Worm (Caenorhabditis elegans) whole organism, early embryonic: ENCODE data around the gene idpp-2.
A peak's percentile ranks its signal among the peaks of the same experiment; 100 is the strongest.

Experiments used
- B0310.2 ChIP-seq: sonication (generic microtip); optimal IDR thresholded peaks from 2 replicates; lab custom pipeline; 2016; ENCODE audit warnings: mild to moderate bottlenecking, missing genetic modification characterization, missing compliant biosample characterization
- F13C5.2 ChIP-seq: sonication (generic microtip); optimal IDR thresholded peaks from 2 replicates; lab custom pipeline; 2017; ENCODE audit warnings: mild to moderate bottlenecking, missing genetic modification characterization, inconsistent platforms, missing compliant biosample characterization
- aly-1 ChIP-seq: sonication (generic microtip); optimal IDR thresholded peaks from 2 replicates; lab custom pipeline; 2016; ENCODE audit warnings: missing genetic modification characterization, missing compliant biosample characterization
- ama-1 ChIP-seq: fragments of 150-350 bp; optimal IDR thresholded peaks from 2 replicates; lab custom pipeline; 2014
- ceh-13 ChIP-seq: fragments of 200-800 bp; sonication (Bioruptor generic); optimal IDR thresholded peaks from 2 replicates; lab custom pipeline; 2018; ENCODE audit warnings: mild to moderate bottlenecking, missing genetic modification characterization, missing compliant biosample characterization
- ceh-36 ChIP-seq: sonication (generic microtip); optimal IDR thresholded peaks from 2 replicates; lab custom pipeline; 2016; ENCODE audit warnings: missing genetic modification characterization, inconsistent platforms, missing compliant biosample characterization
- ets-7 ChIP-seq: sonication (generic microtip); optimal IDR thresholded peaks from 2 replicates; lab custom pipeline; 2016; ENCODE audit warnings: missing genotype, missing genetic modification characterization, missing compliant biosample characterization
- flt-1 ChIP-seq: fragments of 200-800 bp; sonication (Bioruptor generic); IDR thresholded peaks from 2 replicates; pipeline ENCODE4 v1.3.6; 2022; ENCODE audit warnings: missing genetic modification characterization, missing compliant biosample characterization
- hmbx-1 ChIP-seq: sonication (generic microtip); optimal IDR thresholded peaks from 2 replicates; lab custom pipeline; 2016; ENCODE audit warnings: mild to moderate bottlenecking, missing genetic modification characterization, missing compliant biosample characterization
- hmg-4 ChIP-seq: fragments of 200-800 bp; sonication (Bioruptor generic); optimal IDR thresholded peaks from 2 replicates; lab custom pipeline; 2018; ENCODE audit warnings: mild to moderate bottlenecking, missing genetic modification characterization, missing compliant biosample characterization
- hnd-1 ChIP-seq: sonication (generic microtip); optimal IDR thresholded peaks from 2 replicates; lab custom pipeline; 2016; ENCODE audit warnings: missing genetic modification characterization, missing compliant biosample characterization
- pes-1 ChIP-seq: fragments of 200-800 bp; sonication (Bioruptor generic); IDR thresholded peaks from 2 replicates; pipeline ENCODE4 v1.3.6; 2022; ENCODE audit warnings: missing genetic modification reagents, missing genetic modification characterization, missing compliant biosample characterization
- scrt-1 ChIP-seq: fragments of 200-800 bp; sonication (Bioruptor generic); IDR thresholded peaks from 2 replicates; pipeline ENCODE4 v1.3.6; 2022; ENCODE audit warnings: missing genetic modification characterization, missing compliant biosample characterization
- sea-1 ChIP-seq: fragments of 200-800 bp; sonication (Bioruptor generic); conservative IDR thresholded peaks from 2 replicates; pipeline ENCODE4 v1.3.6; 2022; ENCODE audit warnings: missing genetic modification characterization, missing compliant biosample characterization
- tbx-11 ChIP-seq: fragments of 200-800 bp; sonication (Bioruptor generic); IDR thresholded peaks from 2 replicates; pipeline ENCODE4 v1.3.6; 2022; ENCODE audit warnings: missing genetic modification characterization, missing compliant biosample characterization
- tbx-37 ChIP-seq: fragments of 200-800 bp; sonication (Bioruptor generic); conservative IDR thresholded peaks from 2 replicates; pipeline ENCODE4 v1.3.6; 2022; ENCODE audit warnings: missing genetic modification reagents, missing genetic modification characterization, missing compliant biosample characterization
- tra-4 ChIP-seq: sonication (generic microtip); optimal IDR thresholded peaks from 2 replicates; lab custom pipeline; 2017; ENCODE audit warnings: missing genetic modification characterization, missing compliant biosample characterization

Gene idpp-2

ce11 chrV:44026-44425, 42.6 kb downstream of the idpp-2 start:
- TF ChIP-seq hmbx-1 (tag; lab: Kevin White, UChicago): no peak
- no peak for TF ChIP-seq aly-1 (tag; lab: Kevin White, UChicago)
- no peak for TF ChIP-seq scrt-1 (GFP tag; lab: Robert Waterston, UW)
- no peak for TF ChIP-seq tbx-11 (GFP tag; lab: Robert Waterston, UW)
- TF ChIP-seq B0310.2 (tag; lab: Kevin White, UChicago): no peak
- TF ChIP-seq ceh-13: no peak
- TF ChIP-seq pes-1: no peak
- no peak for TF ChIP-seq ets-7 (tag; lab: Kevin White, UChicago)
- TF ChIP-seq F13C5.2 (tag; lab: Kevin White, UChicago): no peak
- no peak for TF ChIP-seq tra-4
- TF ChIP-seq hmg-4 (GFP tag; lab: Kevin White, UChicago): no peak
- no peak for TF ChIP-seq ceh-36 (tag; lab: Kevin White, UChicago)
- TF ChIP-seq hnd-1 (tag; lab: Kevin White, UChicago): no peak
- no peak for TF ChIP-seq flt-1 (GFP tag; lab: Robert Waterston, UW)
- TF ChIP-seq tbx-37: no peak

ce11 chrV:45010-45409, 43.6 kb downstream of the idpp-2 start, which contains the start of gene B0348.2:
TSS of gene B0348.2 (plus strand) at chrV:45310.
- no peak for TF ChIP-seq flt-1 (GFP tag; lab: Robert Waterston, UW)
- no peak for TF ChIP-seq tra-4
- TF ChIP-seq hmbx-1 (tag; lab: Kevin White, UChicago): no peak
- no peak for TF ChIP-seq hnd-1 (tag; lab: Kevin White, UChicago)
- no peak for TF ChIP-seq ama-1 (lab: Kevin White, UChicago)
- TF ChIP-seq aly-1 (tag; lab: Kevin White, UChicago): no peak
- TF ChIP-seq ets-7 (tag; lab: Kevin White, UChicago): no peak
- no peak for TF ChIP-seq ceh-36 (tag; lab: Kevin White, UChicago)
- no peak for TF ChIP-seq tbx-11 (GFP tag; lab: Robert Waterston, UW)
- TF ChIP-seq B0310.2 (tag; lab: Kevin White, UChicago): no peak
- no peak for TF ChIP-seq hmg-4 (GFP tag; lab: Kevin White, UChicago)
- no peak for TF ChIP-seq scrt-1 (GFP tag; lab: Robert Waterston, UW)
- TF ChIP-seq sea-1 (GFP tag; lab: Robert Waterston, UW): no peak

- no peak for TF ChIP-seq ets-7 (tag; lab: Kevin White, UChicago)
- no peak for TF ChIP-seq ama-1 (lab: Kevin White, UChicago)
- no peak for TF ChIP-seq hmbx-1 (tag; lab: Kevin White, UChicago)
Measured at ce11 chrV:47799-48198, 46.4 kb downstream of the idpp-2 start.

- no peak for TF ChIP-seq tbx-37
- no peak for TF ChIP-seq hnd-1 (tag; lab: Kevin White, UChicago)
- no peak for TF ChIP-seq flt-1 (GFP tag; lab: Robert Waterston, UW)
- TF ChIP-seq ceh-36 (tag; lab: Kevin White, UChicago): no peak
- TF ChIP-seq scrt-1 (GFP tag; lab: Robert Waterston, UW): no peak
Measured at ce11 chrV:48622-49021, 47.2 kb downstream of the idpp-2 start, which contains the start of gene B0348.1. TSS of gene B0348.1 (plus strand) at chrV:48922.

ce11 chrV:53286-53685, 51.9 kb downstream of the idpp-2 start:
- TF ChIP-seq B0310.2 (tag; lab: Kevin White, UChicago): peak; percentile 51
- TF ChIP-seq F13C5.2 (tag; lab: Kevin White, UChicago): peak; percentile 65
- peak; percentile 60 for TF ChIP-seq ceh-13
- peak; percentile 71 for TF ChIP-seq ceh-36 (tag; lab: Kevin White, UChicago)
- TF ChIP-seq tbx-37: peak; percentile 73
- peak; percentile 75 for TF ChIP-seq pes-1
- peak; percentile 82 for TF ChIP-seq scrt-1 (GFP tag; lab: Robert Waterston, UW)
- TF ChIP-seq hnd-1 (tag; lab: Kevin White, UChicago): peak; percentile 52
- peak; percentile 73; the same call in 1 of the 2 replicates for TF ChIP-seq sea-1 (GFP tag; lab: Robert Waterston, UW)
- peak; percentile 72 for TF ChIP-seq ets-7 (tag; lab: Kevin White, UChicago)
- TF ChIP-seq aly-1 (tag; lab: Kevin White, UChicago): peak; percentile 70
- peak; percentile 77 for TF ChIP-seq tbx-11 (GFP tag; lab: Robert Waterston, UW)
- TF ChIP-seq tra-4: no peak
- TF ChIP-seq hmbx-1 (tag; lab: Kevin White, UChicago): no peak
- no peak for TF ChIP-seq ama-1 (lab: Kevin White, UChicago)
- TF ChIP-seq hmg-4 (GFP tag; lab: Kevin White, UChicago): peak; percentile 75
- peak; percentile 75; the same call in 1 of the 2 replicates for TF ChIP-seq flt-1 (GFP tag; lab: Robert Waterston, UW)

ce11 chrV:55946-56345, 54.5 kb downstream of the idpp-2 start, which contains the start of gene srt-52:
TSS of gene srt-52 (minus strand) at chrV:56046.
- no peak for TF ChIP-seq flt-1 (GFP tag; lab: Robert Waterston, UW)
